Fruit fly (Drosophila melanogaster) Kc167 (cell line): ENCODE results near the gene AANATL2.

ENCODE experiments used
- Sin3A ChIP-seq: fragments of >200 bp; optimal IDR thresholded peaks from 2 replicates; lab custom pipeline; 2018; ENCODE audit warnings: missing external identifiers
- h ChIP-seq: fragments of >200 bp; optimal IDR thresholded peaks from 3 replicates; lab custom pipeline; 2018; ENCODE audit warnings: missing external identifiers
- insv ChIP-seq: fragments of >200 bp; optimal IDR thresholded peaks from 3 replicates; lab custom pipeline; 2018; ENCODE audit warnings: missing external identifiers
- psq ChIP-seq: fragments of >200 bp; optimal IDR thresholded peaks from 2 replicates; lab custom pipeline; 2017; ENCODE audit warnings: missing external identifiers
- ttk ChIP-seq: sonication (Bioruptor generic); optimal IDR thresholded peaks from 2 replicates; lab custom pipeline; 2017; ENCODE audit warnings: missing external identifiers

dm6 chr2L:6228532-6228931 is 27.1 kb upstream of the AANATL2 start:
- TF ChIP-seq h (lab: Kevin White, UChicago) (no peak), psq (lab: Kevin White, UChicago) (no peak), ttk (lab: Kevin White, UChicago) (no peak), Sin3A (lab: Kevin White, UChicago) (no peak), insv (lab: Kevin White, UChicago) (no peak)
